Fruit fly (Drosophila melanogaster) whole organism, larva: ENCODE data around the gene Amacr.

Experiments used
- noc ChIP-seq: fragments of 200-800 bp; sonication (Bioruptor generic); optimal IDR thresholded peaks from 3 replicates; lab custom pipeline; 2019; ENCODE audit warnings: missing biosample characterization, mild to moderate bottlenecking, missing genetic modification characterization, moderate library complexity

Gene Amacr

dm6 chr2L:20780768-20781167 is 28.6 kb upstream of the Amacr start:
- TF ChIP-seq noc = peak; percentile 78

- no peak for TF ChIP-seq noc
Observed at dm6 chr2L:20778380-20778779, 26.2 kb upstream of the Amacr start.

- no peak for TF ChIP-seq noc
Observed at dm6 chr2L:20776940-20777502, 24.9 kb upstream of the Amacr start.

dm6 chr2L:20775941-20776340 is 23.8 kb upstream of the Amacr start:
- peak; percentile 53 for TF ChIP-seq noc

dm6 chr2L:20774464-20774863 is 22.3 kb upstream of the Amacr start:
- no peak for TF ChIP-seq noc

dm6 chr2L:20773453-20774054 is 21.4 kb upstream of the Amacr start:
- peak; percentile 16 for TF ChIP-seq noc

- TF ChIP-seq noc = peak; percentile 51
Observed at dm6 chr2L:20770242-20770769, 18.2 kb upstream of the Amacr start, which contains the start of gene cad. Gene cad, plus strand, starts transcription at chr2L:20770731.

- TF ChIP-seq noc = no peak
Observed at dm6 chr2L:20768568-20769071, 16.5 kb upstream of the Amacr start.

dm6 chr2L:20764663-20765062 is 12.5 kb upstream of the Amacr start:
- no peak for TF ChIP-seq noc

dm6 chr2L:20761951-20762538 is 9.9 kb upstream of the Amacr start:
- TF ChIP-seq noc = peak; percentile 52

- no peak for TF ChIP-seq noc
Observed at dm6 chr2L:20760956-20761355, 8.8 kb upstream of the Amacr start.

DNA sequence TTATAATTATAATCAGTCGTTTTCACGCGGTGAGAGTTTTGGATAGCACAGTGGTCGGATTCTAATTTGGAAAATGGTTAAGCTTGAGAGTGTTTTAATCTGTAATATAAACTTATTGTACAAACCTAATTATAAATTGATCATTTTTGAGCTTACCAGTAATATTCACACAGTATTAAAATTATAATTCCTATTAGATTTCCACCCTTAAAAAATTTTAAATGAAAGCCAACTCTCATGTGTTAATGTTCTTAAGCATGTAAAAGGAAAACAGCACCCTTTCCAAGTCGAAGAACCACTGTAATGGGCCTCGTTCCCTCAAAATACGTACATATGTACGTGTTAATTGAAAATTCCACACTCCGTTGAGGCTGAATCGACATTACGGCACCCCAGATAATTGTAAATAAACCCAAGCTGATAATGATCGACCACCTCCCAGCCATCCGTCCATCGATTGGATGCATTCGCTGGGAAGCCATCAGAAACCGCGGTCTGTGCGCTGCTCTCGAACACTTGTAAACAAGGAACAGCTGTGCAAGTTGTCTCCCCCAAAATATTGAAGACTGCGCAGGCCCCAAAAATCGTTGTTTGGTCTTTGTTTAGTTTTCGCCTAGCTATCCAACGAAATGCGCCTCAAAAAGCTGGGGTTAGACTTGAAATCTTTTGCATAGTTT is 7.8 kb upstream of the Amacr start:
- peak; percentile 50 for TF ChIP-seq noc

- peak; percentile 79 for TF ChIP-seq noc
Observed at dm6 chr2L:20758847-20759465, 6.8 kb upstream of the Amacr start.

DNA sequence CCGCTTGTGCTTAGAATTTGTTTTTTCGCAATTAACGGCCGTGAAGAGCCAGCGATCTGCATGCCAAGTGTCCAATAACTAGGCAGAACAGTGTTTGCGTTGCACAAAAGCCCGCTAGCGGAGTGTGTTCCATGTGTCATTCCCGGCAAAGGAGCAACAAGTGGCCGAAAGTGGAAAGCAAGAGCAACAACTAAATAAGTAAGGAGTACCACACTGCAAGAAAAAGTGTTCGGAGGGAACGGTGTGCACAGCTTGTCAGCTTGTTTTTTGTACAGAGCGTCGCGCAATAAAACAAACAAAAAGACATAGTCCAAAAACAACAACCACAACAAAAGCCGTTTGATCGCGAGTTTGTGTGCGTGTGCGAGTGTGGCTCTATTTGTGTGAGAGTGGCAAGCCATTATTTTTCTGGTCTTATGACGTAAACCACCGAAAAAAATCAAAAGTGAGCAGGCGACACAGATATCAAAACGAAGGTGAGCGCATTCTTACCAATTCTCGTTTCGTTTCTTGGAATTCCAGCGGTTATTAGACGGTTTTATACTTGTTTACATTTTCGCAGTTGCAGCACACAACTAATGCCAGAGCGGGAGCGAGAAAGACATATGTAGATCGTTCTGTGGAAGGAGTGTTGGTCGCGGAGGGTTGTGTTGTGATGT is 6.2 kb upstream of the Amacr start:
- peak; percentile 19 for TF ChIP-seq noc

DNA sequence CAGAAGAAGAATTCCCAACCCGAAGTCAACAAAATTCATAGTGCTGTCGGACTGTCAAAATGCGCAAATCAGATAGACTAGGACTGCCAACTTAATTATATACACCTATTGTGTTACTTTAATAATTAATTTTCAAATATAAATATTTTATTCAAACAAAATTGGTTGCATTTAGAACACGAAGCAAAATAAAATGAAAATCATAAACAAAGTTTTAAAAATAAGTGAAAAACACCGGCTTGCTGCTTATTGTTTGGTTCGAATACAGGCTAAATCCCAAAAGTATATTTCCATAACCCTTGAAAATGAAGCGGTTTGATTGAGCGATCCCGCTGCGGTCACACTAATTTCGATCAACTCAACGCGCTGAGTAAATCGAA is 5.7 kb upstream of the Amacr start, which contains the start of the genes Rhau and dia:
Rhau (minus strand) TSS at position 178 of the 380 bp plus-strand sequence.
dia (plus strand) TSS at position 337 of the 380 bp plus-strand sequence.
- TF ChIP-seq noc = peak; percentile 9
